Fruit fly (Drosophila melanogaster) ovary, adult (tissue): Measurements from ENCODE around the gene mthl2.

Experiments
- CG17801 ChIP-seq: fragments of 200-800 bp; optimal IDR thresholded peaks from 2 replicates; lab custom pipeline; 2019; ENCODE audit warnings: missing biosample characterization, mild to moderate bottlenecking, missing genetic modification characterization, moderate library complexity; ENCODE audit not compliant: partially characterized antibody

Gene mthl2

DNA sequence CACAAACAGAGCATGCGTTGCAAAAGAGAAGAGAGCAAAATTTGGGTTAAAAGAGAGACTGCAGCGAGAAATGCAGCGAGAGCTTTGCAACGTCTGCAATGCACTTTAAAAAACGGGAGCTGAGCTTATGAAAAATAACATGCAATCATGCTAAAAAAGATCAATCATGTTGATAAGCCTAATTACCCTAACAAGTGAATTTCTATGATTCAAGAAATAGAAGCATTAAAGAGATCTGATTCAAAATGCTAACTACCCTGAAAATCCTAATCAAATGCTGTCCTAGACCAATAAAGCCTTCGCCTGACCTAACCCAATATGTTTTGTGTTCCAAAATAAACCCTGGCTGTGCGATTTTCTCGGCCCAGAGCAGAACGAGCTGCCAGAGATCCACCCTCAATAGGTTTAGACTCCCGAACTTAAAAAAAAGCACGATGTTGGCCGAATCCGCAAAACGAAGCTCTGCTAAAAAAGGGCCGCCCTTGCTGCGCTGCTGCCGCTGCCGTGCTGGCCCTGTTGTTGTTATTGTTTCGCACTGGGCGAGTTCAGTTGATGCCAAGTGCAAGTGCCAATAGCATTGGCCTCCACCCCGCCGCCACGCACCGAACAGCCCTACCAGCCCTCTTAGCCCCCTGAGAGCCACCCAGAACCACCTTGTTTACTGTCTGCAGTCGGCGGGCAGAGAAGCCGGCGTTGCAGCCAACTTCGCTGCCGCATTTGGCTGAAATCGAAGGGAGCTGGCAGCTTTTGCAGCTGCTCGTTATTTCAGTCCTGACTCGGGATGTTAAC lies 30.8 kb downstream of the mthl2 start:
- no peak for TF ChIP-seq CG17801 (GFP tag; lab: Kevin White, UChicago)

- TF ChIP-seq CG17801 (GFP tag; lab: Kevin White, UChicago), result no peak
Measured at dm6 chr3L:5637477-5637876, 32.9 kb downstream of the mthl2 start.

- TF ChIP-seq CG17801 (GFP tag; lab: Kevin White, UChicago), result no peak
Measured at dm6 chr3L:5638542-5639045, 34.0 kb downstream of the mthl2 start.

DNA sequence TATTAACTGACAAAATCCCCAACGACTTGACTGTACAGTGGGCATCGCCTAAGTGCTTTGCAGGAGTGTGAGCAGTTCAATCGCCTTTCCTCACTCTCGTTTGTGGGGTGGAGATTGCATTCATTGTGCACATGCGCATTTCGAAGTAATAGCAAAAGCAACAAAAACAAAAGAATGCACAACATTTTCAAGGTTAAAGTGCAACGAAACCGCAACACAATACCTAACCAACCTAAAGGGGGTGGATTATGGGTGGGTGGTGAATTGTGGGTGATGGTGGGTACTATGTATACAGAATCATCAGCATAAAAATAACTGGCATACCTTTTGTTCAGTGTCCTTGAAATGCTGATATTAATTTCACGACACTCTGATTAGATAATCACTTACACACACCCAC lies 34.9 kb downstream of the mthl2 start:
- no peak for TF ChIP-seq CG17801 (GFP tag; lab: Kevin White, UChicago)

- no peak for TF ChIP-seq CG17801 (GFP tag; lab: Kevin White, UChicago)
Measured at dm6 chr3L:5640689-5641088, 36.1 kb downstream of the mthl2 start.

- TF ChIP-seq CG17801 (GFP tag; lab: Kevin White, UChicago), result no peak
Measured at dm6 chr3L:5641120-5641519, 36.5 kb downstream of the mthl2 start.

DNA sequence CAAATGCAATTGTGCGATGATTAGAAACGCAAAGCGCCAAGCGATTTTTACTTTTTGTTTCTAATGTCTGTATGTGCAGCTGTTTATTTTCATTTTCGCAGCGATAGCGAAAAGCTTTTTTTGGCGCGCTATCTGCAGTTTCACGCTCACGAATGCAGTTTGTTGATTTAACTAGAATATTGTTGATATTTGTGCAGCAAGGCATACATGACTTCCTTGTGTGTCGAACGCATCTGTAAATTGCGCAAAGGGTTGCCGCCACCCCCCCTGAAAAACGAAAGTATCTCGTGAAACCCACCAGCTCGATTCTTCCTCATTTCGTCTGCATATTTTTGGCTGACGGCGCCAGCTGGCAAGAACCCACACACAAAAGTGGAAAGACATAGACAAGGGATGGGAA lies 37.0 kb downstream of the mthl2 start:
- TF ChIP-seq CG17801 (GFP tag; lab: Kevin White, UChicago), result no peak

dm6 chr3L:5642837-5643236 lies 38.2 kb downstream of the mthl2 start:
- no peak for TF ChIP-seq CG17801 (GFP tag; lab: Kevin White, UChicago)

dm6 chr3L:5643733-5644132 lies 39.1 kb downstream of the mthl2 start:
- TF ChIP-seq CG17801 (GFP tag; lab: Kevin White, UChicago), result no peak

DNA sequence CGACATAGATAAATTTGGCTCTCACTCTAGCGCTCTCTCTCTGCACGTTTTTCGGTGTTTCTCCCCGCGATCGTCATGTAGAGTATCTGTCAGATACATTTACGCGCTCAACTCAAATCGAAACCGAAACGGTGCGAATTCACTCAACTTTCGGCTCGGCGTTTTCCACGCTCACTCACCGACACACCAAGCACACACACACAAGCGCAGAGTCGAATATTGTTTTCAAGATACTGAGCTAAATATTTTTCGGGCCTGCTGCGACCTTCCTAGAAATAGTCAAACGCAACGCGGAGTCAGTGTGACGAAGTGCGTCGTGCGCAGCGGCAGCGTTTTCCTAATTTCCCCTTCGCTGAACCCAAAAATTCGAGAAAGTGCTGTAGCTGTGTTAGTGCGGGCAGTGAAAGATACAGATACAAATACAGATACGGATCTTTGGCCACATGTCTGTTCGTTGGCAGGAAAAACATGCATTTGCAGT lies 49.9 kb downstream of the mthl2 start, which contains the start of gene lin-28:
Gene lin-28, plus strand, starts transcription at position 279 of the 481 bp plus-strand sequence.
- no peak for TF ChIP-seq CG17801 (GFP tag; lab: Kevin White, UChicago)

DNA sequence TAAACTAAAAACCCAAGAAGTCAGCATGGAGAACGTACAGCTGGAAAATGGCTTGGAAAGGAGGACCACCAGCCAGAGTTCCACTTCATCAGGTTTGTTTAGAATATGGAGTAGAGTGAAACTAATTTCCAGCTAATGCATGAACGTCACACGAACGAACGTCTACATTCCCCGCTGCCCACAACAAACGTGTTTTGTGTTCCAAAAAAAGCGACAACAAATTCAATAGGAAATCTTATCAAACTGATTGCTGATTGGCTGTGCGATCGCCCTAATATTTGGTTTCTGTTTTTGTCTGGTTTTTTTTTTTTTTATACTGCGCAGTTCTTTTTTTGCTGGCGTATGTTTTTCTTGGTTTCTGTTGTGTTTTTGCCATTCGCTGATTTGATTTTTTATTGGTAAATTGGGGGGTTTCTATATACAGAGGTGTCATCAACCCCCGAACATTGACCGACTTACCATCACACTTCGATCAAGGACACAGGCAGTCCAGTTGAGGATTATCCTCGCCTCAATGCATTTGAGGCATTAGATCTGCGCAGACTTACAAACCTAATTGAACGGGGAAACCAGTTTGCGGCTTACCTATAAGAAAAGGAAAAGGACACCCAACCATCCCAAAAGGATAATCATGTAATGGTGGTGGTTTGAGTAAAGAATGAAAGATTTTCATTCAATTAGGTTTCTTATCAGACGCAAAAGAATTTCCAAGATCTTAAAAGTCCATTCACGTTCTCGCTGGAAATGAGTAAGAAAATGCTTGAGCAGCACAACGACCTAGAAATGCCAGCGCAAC lies 50.6 kb downstream of the mthl2 start:
- TF ChIP-seq CG17801 (GFP tag; lab: Kevin White, UChicago), result no peak

DNA sequence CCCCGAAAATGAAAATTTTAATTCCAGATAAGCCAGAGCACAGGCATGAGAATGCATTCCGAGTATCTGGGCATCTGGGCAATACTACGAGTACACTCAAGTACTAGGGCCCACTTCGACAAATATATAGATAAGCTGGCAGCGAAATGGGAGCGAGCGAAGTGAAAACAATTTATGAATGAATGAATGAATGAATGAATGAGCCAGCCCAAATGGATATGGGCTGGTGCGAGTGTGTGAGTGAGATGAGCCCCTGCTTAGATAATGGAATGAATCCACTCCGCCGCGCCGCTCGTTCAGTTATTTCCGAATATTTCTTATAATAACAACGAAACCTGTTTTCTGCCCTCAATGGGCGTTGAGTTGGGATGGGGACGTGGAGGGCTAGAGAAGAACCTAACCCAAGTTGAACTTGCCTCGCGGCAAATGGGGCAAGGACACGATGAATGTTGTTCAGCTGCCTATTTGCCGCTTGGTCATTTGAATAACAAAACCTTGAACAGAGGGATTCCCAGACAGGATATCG lies 51.2 kb downstream of the mthl2 start:
- no peak for TF ChIP-seq CG17801 (GFP tag; lab: Kevin White, UChicago)
